Worm (Caenorhabditis elegans): Measurements from ENCODE around the gene spin-1.

ce11 chrV:12085867-12086634 lies 28.7 kb upstream of the spin-1 start:
- no peak for TF ChIP-seq ceh-62 (tag; optimal IDR thresholded peaks at IDR 0.05)
- TF ChIP-seq lin-38 (GFP tag; IDR thresholded peaks at IDR 0.05), result no peak
- no peak for TF ChIP-seq unc-130 (GFP tag; optimal IDR thresholded peaks at IDR 0.05)
- TF ChIP-seq nhr-237 (tag; optimal IDR thresholded peaks at IDR 0.05), result no peak
- no peak for TF ChIP-seq nhr-41 (GFP tag; IDR thresholded peaks at IDR 0.05)
- TF ChIP-seq zip-11 (GFP tag; IDR thresholded peaks at IDR 0.05), result no peak
- TF ChIP-seq nhr-77 (tag; optimal IDR thresholded peaks at IDR 0.05), result no peak
